Fruit fly (Drosophila melanogaster): ENCODE data around the gene TwdlY.

TwdlY gene

DNA sequence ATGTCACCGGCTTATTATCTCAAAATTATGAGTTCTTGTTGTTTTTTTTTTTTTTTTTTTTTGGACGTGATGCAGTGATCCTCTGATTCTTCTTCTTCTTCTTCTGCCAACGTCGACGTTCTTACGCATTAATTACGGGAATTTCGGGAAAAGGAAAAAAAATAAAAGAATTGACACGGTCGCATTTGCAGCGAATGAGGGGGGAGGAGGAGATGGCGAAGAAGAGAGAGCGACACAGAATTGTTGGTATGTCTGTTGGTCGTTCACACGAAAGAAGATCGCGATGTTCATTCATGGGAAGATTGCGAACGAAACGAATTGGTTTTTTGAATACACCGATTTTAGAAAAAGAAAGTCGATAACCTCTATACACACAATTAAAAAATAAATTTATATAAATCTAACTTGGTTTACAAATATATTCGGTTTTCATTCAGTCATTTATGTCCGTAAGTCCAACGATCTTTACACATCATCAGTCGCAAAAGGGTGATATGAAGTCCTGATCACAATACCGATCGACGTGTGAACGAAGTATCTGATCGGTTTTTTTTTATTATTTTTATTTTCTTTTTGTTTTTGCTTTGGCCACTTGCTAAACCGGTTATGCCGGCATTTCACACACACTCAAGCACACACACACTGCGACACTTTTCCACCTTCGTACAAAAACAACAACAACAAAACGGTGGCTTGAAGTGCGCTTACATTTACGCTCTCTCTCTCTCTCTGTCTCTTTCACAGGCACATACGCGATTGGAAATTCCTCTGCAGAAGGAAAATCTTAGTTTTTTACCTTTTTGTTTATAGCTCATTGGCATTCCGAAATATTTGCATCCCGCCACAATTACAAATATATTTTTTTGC is 16.2 kb downstream of the TwdlY start (continued):
- no peak for TF ChIP-seq CG3995 (GFP tag; optimal IDR thresholded peaks at IDR 0.05)
- no peak for TF ChIP-seq gfzf (GFP tag; optimal IDR thresholded peaks at IDR 0.05)
- TF ChIP-seq ERR (GFP tag; optimal IDR thresholded peaks at IDR 0.05): no peak
- no peak for TF ChIP-seq CG14860 (GFP tag; IDR thresholded peaks at IDR 0.05; ENCODE audit: partially characterized antibody)
- peak in 1 of 2 experiments; percentile 28 for TF ChIP-seq insv (GFP tag; optimal IDR thresholded peaks at IDR 0.05)
- peak; percentile 67 for TF ChIP-seq Dek (tag; optimal IDR thresholded peaks at IDR 0.05)
- TF ChIP-seq gce (GFP tag; IDR thresholded peaks at IDR 0.05): no peak; the same call in 2 of the 3 replicates
- peak; percentile 69 for TF ChIP-seq sug (tag; optimal IDR thresholded peaks at IDR 0.05)
- TF ChIP-seq slp2 (GFP tag; optimal IDR thresholded peaks at IDR 0.05): no peak
- no peak for TF ChIP-seq CG4282 (GFP tag; optimal IDR thresholded peaks at IDR 0.05)
- no peak for TF ChIP-seq Stat92E (GFP tag; optimal IDR thresholded peaks at IDR 0.05)
- peak; percentile 54 for TF ChIP-seq CG30431 (GFP tag; optimal IDR thresholded peaks at IDR 0.05)
- TF ChIP-seq E2f1 (GFP tag; IDR thresholded peaks at IDR 0.05): peak; percentile 55
- TF ChIP-seq Myb (GFP tag; optimal IDR thresholded peaks at IDR 0.05): no peak
- peak; percentile 65 for TF ChIP-seq CG12104 (GFP tag; optimal IDR thresholded peaks at IDR 0.05)
- peak; percentile 80 for TF ChIP-seq CG11504 (tag; optimal IDR thresholded peaks at IDR 0.05)
- peak; percentile 60; the same call in 1 of the 3 replicates for TF ChIP-seq ci (GFP tag; IDR thresholded peaks at IDR 0.05)
- no peak for TF ChIP-seq CG8944 (GFP tag; optimal IDR thresholded peaks at IDR 0.05)
- TF ChIP-seq usp (GFP tag; optimal IDR thresholded peaks at IDR 0.05): no peak
- no peak for TF ChIP-seq shn (GFP tag; optimal IDR thresholded peaks at IDR 0.05)
- no peak for TF ChIP-seq eyg (GFP tag; optimal IDR thresholded peaks at IDR 0.05)
- no peak for TF ChIP-seq ap (GFP tag; IDR thresholded peaks at IDR 0.05)
- peak; percentile 44 for TF ChIP-seq CG2875 (GFP tag; optimal IDR thresholded peaks at IDR 0.05)
- peak; percentile 63 for TF ChIP-seq CG11723 (GFP tag; optimal IDR thresholded peaks at IDR 0.05)
- peak in 1 of 2 experiments; percentile 1 for TF ChIP-seq Hr78 (GFP tag; optimal IDR thresholded peaks at IDR 0.05)
- TF ChIP-seq CG32772 (GFP tag; IDR thresholded peaks at IDR 0.05): no peak
- no peak for TF ChIP-seq trh (GFP tag; optimal IDR thresholded peaks at IDR 0.05)
- TF ChIP-seq CG7372 (GFP tag; IDR thresholded peaks at IDR 0.05): peak; percentile 50; the same call in 1 of the 2 replicates
- no peak for TF ChIP-seq CG2199 (GFP tag; IDR thresholded peaks at IDR 0.05)
- TF ChIP-seq otp (GFP tag; IDR thresholded peaks at IDR 0.05): peak; percentile 12; the same call in 1 of the 3 replicates
- no peak for TF ChIP-seq pzg (GFP tag; optimal IDR thresholded peaks at IDR 0.05)
- TF ChIP-seq Optix (GFP tag; IDR thresholded peaks at IDR 0.05): no peak
- TF ChIP-seq CG4328 (GFP tag; optimal IDR thresholded peaks at IDR 0.05): peak; percentile 69
- no peak for TF ChIP-seq p53 (GFP tag; optimal IDR thresholded peaks at IDR 0.05)
- TF ChIP-seq CG2116 (GFP tag; optimal IDR thresholded peaks at IDR 0.05): peak; percentile 42
- TF ChIP-seq CkIIα-i1 (GFP tag; IDR thresholded peaks at IDR 0.05): no peak
- 0 out of 4 replicates have a peak, but pooled peaks have one; percentile 14 for TF ChIP-seq chinmo (GFP tag; IDR thresholded peaks at IDR 0.05; ENCODE audit: partially characterized antibody)
- TF ChIP-seq run (tag; optimal IDR thresholded peaks at IDR 0.05): peak; percentile 48
- TF ChIP-seq CG12155 (GFP tag; optimal IDR thresholded peaks at IDR 0.05): peak; percentile 22
- peak; percentile 53; the same call in 1 of the 2 replicates for TF ChIP-seq ara (GFP tag; IDR thresholded peaks at IDR 0.05)
- no peak for TF ChIP-seq Hmx (GFP tag; optimal IDR thresholded peaks at IDR 0.05)
- TF ChIP-seq h (optimal IDR thresholded peaks at IDR 0.05): no peak
- peak; percentile 48 for TF ChIP-seq Usf (GFP tag; optimal IDR thresholded peaks at IDR 0.05)
- peak; percentile 78 for TF ChIP-seq corto (GFP tag; optimal IDR thresholded peaks at IDR 0.05)
- TF ChIP-seq CG4854 (GFP tag; optimal IDR thresholded peaks at IDR 0.05): no peak
- peak; percentile 68 for TF ChIP-seq seq (GFP tag; IDR thresholded peaks at IDR 0.05)
- TF ChIP-seq CG12236 (GFP tag; optimal IDR thresholded peaks at IDR 0.05): no peak
- no peak for TF ChIP-seq CG43689 (GFP tag; IDR thresholded peaks at IDR 0.05)
- no peak for TF ChIP-seq CG31388 (GFP tag; optimal IDR thresholded peaks at IDR 0.05)
- no peak for TF ChIP-seq tx (GFP tag; optimal IDR thresholded peaks at IDR 0.05)

Data from whole organism, embryonic.